Fruit fly (Drosophila melanogaster) whole organism, pupa: ENCODE data around the gene CG15754.

ENCODE experiments used
- CG10348 ChIP-seq: fragments of 200-800 bp; sonication (Bioruptor generic); IDR thresholded peaks from 2 replicates; pipeline ENCODE4 v1.3.6; 2022; ENCODE audit warnings: missing biosample characterization, missing genetic modification characterization
- CG12605 ChIP-seq: fragments of 200-800 bp; sonication (Bioruptor generic); IDR thresholded peaks from 2 replicates; pipeline ENCODE4 v1.3.6; 2022; ENCODE audit warnings: missing biosample characterization, missing genetic modification characterization
- CG13204 ChIP-seq: fragments of 200-800 bp; sonication (Bioruptor generic); optimal IDR thresholded peaks from 2 replicates; lab custom pipeline; 2018; ENCODE audit warnings: missing biosample characterization, mild to moderate bottlenecking, missing genetic modification characterization, moderate library complexity
- CG14655 ChIP-seq: fragments of 200-800 bp; sonication (Bioruptor generic); optimal IDR thresholded peaks from 3 replicates; lab custom pipeline; 2017; ENCODE audit warnings: mild to moderate bottlenecking, missing biosample characterization, missing genetic modification reagents, missing genetic modification characterization
- CG15710 ChIP-seq: fragments of 200-800 bp; sonication (Bioruptor generic); optimal IDR thresholded peaks from 2 replicates; lab custom pipeline; 2018; ENCODE audit warnings: missing biosample characterization, mild to moderate bottlenecking, missing genetic modification characterization, moderate library complexity
- CG17806 ChIP-seq: fragments of 200-800 bp; sonication (Bioruptor generic); optimal IDR thresholded peaks from 2 replicates; lab custom pipeline; 2018; ENCODE audit warnings: missing biosample characterization, mild to moderate bottlenecking, missing genetic modification characterization, moderate library complexity
- CG32121 ChIP-seq: fragments of 200-800 bp; sonication (Bioruptor generic); IDR thresholded peaks from 2 replicates; pipeline ENCODE4 v1.3.6; 2022; ENCODE audit warnings: missing biosample characterization, missing genetic modification characterization
- CG34367 ChIP-seq: fragments of 200-800 bp; sonication (Bioruptor generic); optimal IDR thresholded peaks from 2 replicates; lab custom pipeline; 2018; ENCODE audit warnings: missing biosample characterization, mild to moderate bottlenecking, missing genetic modification characterization
- CG4496 ChIP-seq: fragments of 200-800 bp; sonication (Bioruptor generic); IDR thresholded peaks from 3 replicates; pipeline ENCODE4 v1.3.6; 2022; ENCODE audit warnings: missing biosample characterization, missing genetic modification characterization
- CG8159 ChIP-seq: fragments of 200-800 bp; sonication (Bioruptor generic); optimal IDR thresholded peaks from 3 replicates; lab custom pipeline; 2018; ENCODE audit warnings: missing biosample characterization, mild to moderate bottlenecking, missing genetic modification characterization, moderate library complexity
- CG8301 ChIP-seq: fragments of 200-800 bp; sonication (Bioruptor generic); optimal IDR thresholded peaks from 2 replicates; lab custom pipeline; 2018; ENCODE audit warnings: missing biosample characterization, mild to moderate bottlenecking, missing genetic modification characterization
- CG9948 ChIP-seq: fragments of 200-800 bp; sonication (Bioruptor generic); optimal IDR thresholded peaks from 2 replicates; lab custom pipeline; 2018; ENCODE audit warnings: missing biosample characterization, mild to moderate bottlenecking, missing genetic modification characterization, moderate library complexity
- D1 ChIP-seq: fragments of 200-800 bp; sonication (Bioruptor generic); optimal IDR thresholded peaks from 2 replicates; lab custom pipeline; 2018; ENCODE audit warnings: missing biosample characterization, mild to moderate bottlenecking, missing genetic modification characterization, moderate library complexity
- EcR ChIP-seq: fragments of 200-800 bp; sonication (Bioruptor generic); optimal IDR thresholded peaks from 3 replicates; lab custom pipeline; 2019; ENCODE audit warnings: missing biosample characterization, missing genetic modification characterization, mild to moderate bottlenecking, moderate library complexity, missing genetic modification reagents
- Ets98B ChIP-seq: fragments of 200-800 bp; sonication (Bioruptor generic); IDR thresholded peaks from 2 replicates; pipeline ENCODE4 v1.3.6; 2022; ENCODE audit warnings: missing biosample characterization, missing genetic modification characterization
- Pif1A ChIP-seq: fragments of 200-800 bp; sonication (Bioruptor generic); optimal IDR thresholded peaks from 3 replicates; lab custom pipeline; 2016; ENCODE audit warnings: missing biosample characterization, missing genetic modification characterization
- Pif1B ChIP-seq: fragments of 200-800 bp; sonication (Bioruptor generic); optimal IDR thresholded peaks from 3 replicates; lab custom pipeline; 2016; ENCODE audit warnings: missing biosample characterization, missing genetic modification characterization
- Snoo ChIP-seq: fragments of 200-800 bp; sonication (Bioruptor generic); optimal IDR thresholded peaks from 3 replicates; lab custom pipeline; 2017; ENCODE audit warnings: missing biosample characterization, mild to moderate bottlenecking, missing genetic modification characterization, inconsistent platforms
- fd96Ca ChIP-seq: fragments of 200-800 bp; sonication (Bioruptor generic); IDR thresholded peaks from 3 replicates; pipeline ENCODE4 v1.3.6; 2022; ENCODE audit warnings: missing biosample characterization, missing genetic modification characterization
- gl ChIP-seq: fragments of 200-800 bp; sonication (Bioruptor generic); optimal IDR thresholded peaks from 2 replicates; lab custom pipeline; 2018; ENCODE audit warnings: missing biosample characterization, mild to moderate bottlenecking, missing genetic modification characterization
- rn ChIP-seq: fragments of 200-800 bp; sonication (Bioruptor generic); IDR thresholded peaks from 2 replicates; pipeline ENCODE4 v1.3.6; 2022; ENCODE audit warnings: missing biosample characterization, missing genetic modification characterization

CG15754 gene

DNA sequence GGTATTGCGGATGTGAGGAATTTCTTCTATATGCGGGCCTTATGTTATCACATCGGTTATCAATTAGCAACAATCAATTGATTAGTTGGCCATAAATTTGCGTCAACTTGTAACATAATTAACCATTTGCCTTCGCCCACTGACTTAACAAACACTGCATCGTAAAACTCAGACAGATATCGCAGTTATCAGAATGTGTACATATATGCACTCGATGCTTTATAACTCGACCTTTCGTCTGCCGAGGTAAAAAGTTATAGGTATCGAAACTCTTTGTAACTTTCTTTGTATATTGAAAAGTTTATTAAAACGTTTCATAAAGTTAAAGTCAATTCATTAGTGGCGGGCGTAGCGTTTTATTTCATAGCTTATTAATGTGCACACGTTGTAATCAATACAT lies 35.2 kb downstream of the CG15754 start:
- TF ChIP-seq Snoo (tag; lab: Kevin White, UChicago), result no peak
- TF ChIP-seq CG4496 (GFP tag; lab: Robert Waterston, UW), result no peak
- no peak for TF ChIP-seq CG9948 (tag; lab: Kevin White, UChicago)
- TF ChIP-seq CG10348 (GFP tag; lab: Robert Waterston, UW), result no peak
- TF ChIP-seq CG13204 (GFP tag; lab: Kevin White, UChicago), result no peak
- TF ChIP-seq Ets98B (GFP tag; lab: Robert Waterston, UW), result no peak
- no peak for TF ChIP-seq CG17806 (tag; lab: Kevin White, UChicago)
- no peak for TF ChIP-seq CG12605 (GFP tag; lab: Robert Waterston, UW)
- no peak for TF ChIP-seq gl
- TF ChIP-seq Pif1B (GFP tag; lab: Kevin White, UChicago), result no peak
- no peak for TF ChIP-seq CG14655 (GFP tag; lab: Kevin White, UChicago)
- TF ChIP-seq CG32121, result no peak
- TF ChIP-seq D1 (tag; lab: Kevin White, UChicago), result no peak
- TF ChIP-seq EcR, result no peak
- TF ChIP-seq CG8301 (tag; lab: Kevin White, UChicago), result no peak
- no peak for TF ChIP-seq CG34367
- TF ChIP-seq fd96Ca (GFP tag; lab: Robert Waterston, UW), result no peak
- no peak for TF ChIP-seq CG8159 (tag; lab: Kevin White, UChicago)
- TF ChIP-seq Pif1A (GFP tag; lab: Kevin White, UChicago), result no peak
- no peak for TF ChIP-seq CG15710 (tag; lab: Kevin White, UChicago)

dm6 chrX:13563483-13564443 lies 36.0 kb downstream of the CG15754 start, which contains the start of the genes CG46311 and Tpst:
CG46311 (plus strand) TSS chrX:13563823.
Tpst (plus strand) TSS chrX:13563823.
- TF ChIP-seq EcR (peak; percentile 22), D1 (tag; lab: Kevin White, UChicago) (no peak), CG14655 (GFP tag; lab: Kevin White, UChicago) (no peak), rn (GFP tag; lab: Robert Waterston, UW) (no peak), CG13204 (GFP tag; lab: Kevin White, UChicago) (peak; percentile 23), CG8301 (tag; lab: Kevin White, UChicago) (no peak), CG17806 (tag; lab: Kevin White, UChicago) (no peak), CG12605 (GFP tag; lab: Robert Waterston, UW) (peak; percentile 63; the same call in 1 of the 2 replicates), CG4496 (GFP tag; lab: Robert Waterston, UW) (peak; percentile 41; the same call in 2 of the 3 replicates), fd96Ca (GFP tag; lab: Robert Waterston, UW) (no peak), Snoo (tag; lab: Kevin White, UChicago) (peak; percentile 15), CG15710 (tag; lab: Kevin White, UChicago) (no peak)

dm6 chrX:13565490-13566156 lies 37.8 kb downstream of the CG15754 start:
- TF ChIP-seq CG14655 (GFP tag; lab: Kevin White, UChicago), result peak; percentile 51
- peak; percentile 55 for TF ChIP-seq Ets98B (GFP tag; lab: Robert Waterston, UW)
- no peak for TF ChIP-seq Pif1B (GFP tag; lab: Kevin White, UChicago)
- TF ChIP-seq CG15710 (tag; lab: Kevin White, UChicago), result peak; percentile 34
- peak; percentile 21 for TF ChIP-seq CG8301 (tag; lab: Kevin White, UChicago)
- TF ChIP-seq CG12605 (GFP tag; lab: Robert Waterston, UW), result no peak
- TF ChIP-seq CG9948 (tag; lab: Kevin White, UChicago), result peak; percentile 14
- peak; percentile 13 for TF ChIP-seq CG8159 (tag; lab: Kevin White, UChicago)

dm6 chrX:13568127-13568526 lies 40.3 kb downstream of the CG15754 start:
- TF ChIP-seq Pif1A (GFP tag; lab: Kevin White, UChicago) (peak; percentile 67), CG8159 (tag; lab: Kevin White, UChicago) (peak; percentile 47), fd96Ca (GFP tag; lab: Robert Waterston, UW) (0 out of 3 replicates have a peak, but pooled peaks have one; percentile 13), CG4496 (GFP tag; lab: Robert Waterston, UW) (peak; percentile 66; the same call in 2 of the 3 replicates), CG10348 (GFP tag; lab: Robert Waterston, UW) (no peak), CG14655 (GFP tag; lab: Kevin White, UChicago) (peak; percentile 33), Snoo (tag; lab: Kevin White, UChicago) (peak; percentile 47), D1 (tag; lab: Kevin White, UChicago) (no peak), CG15710 (tag; lab: Kevin White, UChicago) (peak; percentile 33), CG9948 (tag; lab: Kevin White, UChicago) (peak; percentile 14), rn (GFP tag; lab: Robert Waterston, UW) (no peak), Ets98B (GFP tag; lab: Robert Waterston, UW) (peak; percentile 25; the same call in 1 of the 2 replicates), CG34367 (no peak), CG17806 (tag; lab: Kevin White, UChicago) (peak; percentile 26), CG32121 (peak; percentile 34; the same call in 1 of the 2 replicates), EcR (no peak), CG13204 (GFP tag; lab: Kevin White, UChicago) (no peak), CG8301 (tag; lab: Kevin White, UChicago) (no peak), gl (no peak), CG12605 (GFP tag; lab: Robert Waterston, UW) (peak; percentile 40; the same call in 1 of the 2 replicates), Pif1B (GFP tag; lab: Kevin White, UChicago) (peak; percentile 58)
